Worm (Caenorhabditis elegans) whole organism, young adult: ENCODE measurements around the gene phat-7.

ENCODE experiments used
- B0035.1 ChIP-seq: sonication (generic microtip); optimal IDR thresholded peaks from 2 replicates; lab custom pipeline; 2016; ENCODE audit warnings: missing genetic modification characterization, mild to moderate bottlenecking, missing compliant biosample characterization, missing genotype, missing genetic modification reagents
- C06A6.2 ChIP-seq: fragments of 200-800 bp; sonication (Bioruptor generic); conservative IDR thresholded peaks from 2 replicates; pipeline ENCODE4 v1.3.6; 2022; ENCODE audit warnings: missing genetic modification characterization, missing compliant biosample characterization
- C17E4.6 ChIP-seq: fragments of 200-800 bp; sonication (Bioruptor generic); IDR thresholded peaks from 2 replicates; pipeline ENCODE4 v1.3.6; 2022; ENCODE audit warnings: missing genetic modification reagents, missing genetic modification characterization, missing compliant biosample characterization
- D2030.7 ChIP-seq: fragments of 200-800 bp; sonication (Bioruptor generic); IDR thresholded peaks from 2 replicates; pipeline ENCODE4 v1.3.6; 2022; ENCODE audit warnings: missing genetic modification reagents, missing genetic modification characterization, missing compliant biosample characterization
- F23B12.7 ChIP-seq: sonication (generic microtip); optimal IDR thresholded peaks from 2 replicates; lab custom pipeline; 2017; ENCODE audit warnings: missing genetic modification characterization, mild to moderate bottlenecking, missing compliant biosample characterization, antibody characterized with exemption, moderate library complexity; ENCODE audit not compliant: insufficient read depth
- F33H1.4 ChIP-seq: fragments of 200-800 bp; sonication (Bioruptor generic); IDR thresholded peaks from 2 replicates; pipeline ENCODE4 v1.3.6; 2022; ENCODE audit warnings: missing genetic modification reagents, missing genetic modification characterization, missing compliant biosample characterization
- F52B5.7 ChIP-seq: sonication (generic microtip); optimal IDR thresholded peaks from 2 replicates; lab custom pipeline; 2016; ENCODE audit warnings: mild to moderate bottlenecking, missing genetic modification characterization, missing compliant biosample characterization
- F57C9.4 ChIP-seq: sonication (generic microtip); optimal IDR thresholded peaks from 2 replicates; lab custom pipeline; 2017; ENCODE audit warnings: mild to moderate bottlenecking, missing genetic modification characterization, missing compliant biosample characterization
- K12H6.12 ChIP-seq: fragments of 200-800 bp; sonication (Bioruptor generic); optimal IDR thresholded peaks from 2 replicates; lab custom pipeline; 2018; ENCODE audit warnings: mild to moderate bottlenecking, missing genetic modification characterization, missing compliant biosample characterization
- T07F8.4 ChIP-seq: sonication (generic microtip); optimal IDR thresholded peaks from 2 replicates; lab custom pipeline; 2016; ENCODE audit warnings: mild to moderate bottlenecking, missing genetic modification characterization, moderate library complexity, missing compliant biosample characterization
- T26A5.8 ChIP-seq: sonication (generic microtip); optimal IDR thresholded peaks from 2 replicates; lab custom pipeline; 2016; ENCODE audit warnings: missing genetic modification characterization, missing compliant biosample characterization
- Y53F4B.3 ChIP-seq: fragments of 200-800 bp; sonication (Bioruptor generic); IDR thresholded peaks from 2 replicates; pipeline ENCODE4 v1.3.6; 2022; ENCODE audit warnings: missing genetic modification reagents, missing genetic modification characterization, missing compliant biosample characterization
- Y56A3A.18 ChIP-seq: fragments of 200-800 bp; sonication (Bioruptor generic); IDR thresholded peaks from 2 replicates; pipeline ENCODE4 v1.3.6; 2022; ENCODE audit warnings: missing genetic modification reagents, missing genetic modification characterization, missing compliant biosample characterization
- Y79H2A.3 ChIP-seq: fragments of 200-800 bp; sonication (Bioruptor generic); conservative IDR thresholded peaks from 2 replicates; pipeline ENCODE4 v1.3.6; 2022; ENCODE audit warnings: missing genetic modification reagents, missing genetic modification characterization, missing compliant biosample characterization
- aptf-2 ChIP-seq: fragments of 200-800 bp; sonication (Bioruptor generic); conservative IDR thresholded peaks from 2 replicates; pipeline ENCODE4 v1.3.6; 2022; ENCODE audit warnings: missing genetic modification reagents, missing genetic modification characterization, missing compliant biosample characterization
- athp-1 ChIP-seq: sonication (generic microtip); optimal IDR thresholded peaks from 2 replicates; lab custom pipeline; 2017; ENCODE audit warnings: mild to moderate bottlenecking, missing genetic modification characterization, missing compliant biosample characterization
- bed-1 ChIP-seq: fragments of 200-800 bp; sonication (Bioruptor generic); IDR thresholded peaks from 2 replicates; pipeline ENCODE4 v1.3.6; 2022; ENCODE audit warnings: missing genetic modification reagents, missing genetic modification characterization, missing compliant biosample characterization
- bed-2 ChIP-seq: fragments of 200-800 bp; sonication (Bioruptor generic); IDR thresholded peaks from 2 replicates; pipeline ENCODE4 v1.3.6; 2022; ENCODE audit warnings: missing genetic modification reagents, missing genetic modification characterization, missing compliant biosample characterization
- die-1 ChIP-seq: sonication (generic microtip); optimal IDR thresholded peaks from 2 replicates; lab custom pipeline; 2016; ENCODE audit warnings: missing genotype, mild to moderate bottlenecking, missing genetic modification characterization, missing compliant biosample characterization
- dox-1 ChIP-seq: fragments of 200-800 bp; sonication (Bioruptor generic); IDR thresholded peaks from 2 replicates; pipeline ENCODE4 v1.3.6; 2022; ENCODE audit warnings: missing genetic modification reagents, missing genetic modification characterization, missing compliant biosample characterization
- egl-18 ChIP-seq: fragments of 200-800 bp; sonication (Bioruptor generic); IDR thresholded peaks from 2 replicates; pipeline ENCODE4 v1.3.6; 2022; ENCODE audit warnings: missing genetic modification reagents, missing genetic modification characterization, missing compliant biosample characterization
- egrh-3 ChIP-seq: fragments of 200-800 bp; sonication (Bioruptor generic); IDR thresholded peaks from 2 replicates; pipeline ENCODE4 v1.3.6; 2022; ENCODE audit warnings: missing genetic modification reagents, missing genetic modification characterization, missing compliant biosample characterization
- ekl-4 ChIP-seq: fragments of 200-800 bp; sonication (Bioruptor generic); IDR thresholded peaks from 2 replicates; pipeline ENCODE4 v1.3.6; 2022; ENCODE audit warnings: missing genetic modification reagents, missing genetic modification characterization, missing compliant biosample characterization
- him-1 ChIP-seq: sonication (generic microtip); optimal IDR thresholded peaks from 2 replicates; lab custom pipeline; 2016; ENCODE audit warnings: missing genotype, missing genetic modification reagents, missing genetic modification characterization, missing compliant biosample characterization
- hrde-1 ChIP-seq: sonication (generic microtip); optimal IDR thresholded peaks from 2 replicates; lab custom pipeline; 2016; ENCODE audit warnings: missing genetic modification characterization, mild to moderate bottlenecking, missing compliant biosample characterization, moderate library complexity, missing genotype, missing genetic modification reagents, borderline replicate concordance
- lag-1 ChIP-seq: fragments of 200-800 bp; sonication (Bioruptor generic); IDR thresholded peaks from 2 replicates; pipeline ENCODE4 v1.3.6; 2022; ENCODE audit warnings: missing genetic modification reagents, missing genetic modification characterization, missing compliant biosample characterization
- let-526 ChIP-seq: fragments of 200-800 bp; sonication (Bioruptor generic); IDR thresholded peaks from 2 replicates; pipeline ENCODE4 v1.3.6; 2022; ENCODE audit warnings: missing genetic modification reagents, missing genetic modification characterization, missing compliant biosample characterization
- let-607 ChIP-seq, 2 experiments: fragments of 200-800 bp in 1 of 2; sonication (Bioruptor generic) in 1 of 2; sonication (generic microtip) in 1 of 2; optimal IDR thresholded peaks; 2 replicates each; lab custom pipeline; 2016 to 2018; ENCODE audit warnings: mild to moderate bottlenecking in 2 of 2, missing compliant biosample characterization in 2 of 2, missing genetic modification characterization in 2 of 2, moderate library complexity in 2 of 2, missing genotype in 1 of 2
- lin-40 ChIP-seq: sonication (generic microtip); optimal IDR thresholded peaks from 2 replicates; lab custom pipeline; 2016; ENCODE audit warnings: missing genetic modification characterization, mild to moderate bottlenecking, missing compliant biosample characterization, missing genotype, missing genetic modification reagents
- lin-54 ChIP-seq: fragments of 200-800 bp; sonication (Bioruptor generic); optimal IDR thresholded peaks from 2 replicates; lab custom pipeline; 2018; ENCODE audit warnings: mild to moderate bottlenecking, missing genetic modification characterization, missing compliant biosample characterization
- lir-1 ChIP-seq: fragments of 200-800 bp; sonication (Bioruptor generic); conservative IDR thresholded peaks from 2 replicates; pipeline ENCODE4 v1.3.6; 2022; ENCODE audit warnings: missing genetic modification reagents, missing genetic modification characterization, missing compliant biosample characterization
- lsl-1 ChIP-seq: fragments of 200-800 bp; sonication (Bioruptor generic); optimal IDR thresholded peaks from 2 replicates; lab custom pipeline; 2018; ENCODE audit warnings: mild to moderate bottlenecking, missing genetic modification characterization, moderate library complexity, missing compliant biosample characterization
- madf-3 ChIP-seq: fragments of 200-800 bp; sonication (Bioruptor generic); IDR thresholded peaks from 2 replicates; pipeline ENCODE4 v1.3.6; 2022; ENCODE audit warnings: missing genetic modification reagents, missing genetic modification characterization, missing compliant biosample characterization
- mcd-1 ChIP-seq: fragments of 200-800 bp; sonication (Bioruptor generic); IDR thresholded peaks from 2 replicates; pipeline ENCODE4 v1.3.6; 2022; ENCODE audit warnings: missing genetic modification reagents, missing genetic modification characterization, missing compliant biosample characterization
- mes-4 ChIP-seq: sonication (generic microtip); optimal IDR thresholded peaks from 2 replicates; lab custom pipeline; 2016; ENCODE audit warnings: missing genotype, missing genetic modification characterization, missing compliant biosample characterization
- nfya-2 ChIP-seq: fragments of 200-800 bp; sonication (Bioruptor generic); IDR thresholded peaks from 2 replicates; pipeline ENCODE4 v1.3.6; 2022; ENCODE audit warnings: missing genetic modification reagents, missing genetic modification characterization, missing compliant biosample characterization
- rec-8 ChIP-seq, 2 experiments: sonication (generic microtip); optimal IDR thresholded peaks; 2 replicates each; lab custom pipeline; 2016; ENCODE audit warnings: mild to moderate bottlenecking in 2 of 2, missing genetic modification characterization in 2 of 2, missing genetic modification reagents in 2 of 2, missing genotype in 2 of 2, missing biosample characterization in 1 of 2, missing compliant biosample characterization in 1 of 2, moderate library complexity in 1 of 2
- rpc-1 ChIP-seq, 2 experiments: fragments of 150-350 bp in 1 of 2; sonication (generic microtip) in 1 of 2; optimal IDR thresholded peaks; 2 replicates each; lab custom pipeline; 2014 to 2018; ENCODE audit warnings: missing biosample characterization in 1 of 2, missing genetic modification characterization in 1 of 2, missing genetic modification reagents in 1 of 2, missing genotype in 1 of 2
- sdz-38 ChIP-seq: sonication (generic microtip); optimal IDR thresholded peaks from 2 replicates; lab custom pipeline; 2016; ENCODE audit warnings: missing genotype, missing genetic modification characterization, missing compliant biosample characterization
- sea-2 ChIP-seq: fragments of 200-800 bp; sonication (Bioruptor generic); IDR thresholded peaks from 2 replicates; pipeline ENCODE4 v1.3.6; 2022; ENCODE audit warnings: missing genetic modification characterization, missing compliant biosample characterization
- snpc-4 ChIP-seq, 5 experiments: fragments of 150-350 bp in 1 of 5; sonication (generic microtip) in 4 of 5; optimal IDR thresholded peaks; 2 replicates each; lab custom pipeline; 2014 to 2018; ENCODE audit warnings: missing genetic modification characterization in 5 of 5, missing biosample characterization in 3 of 5, antibody characterized with exemption in 2 of 5, mild to moderate bottlenecking in 2 of 5, missing compliant biosample characterization in 2 of 5, missing genotype in 2 of 5, moderate library complexity in 2 of 5, missing genetic modification reagents in 1 of 5
- somi-1 ChIP-seq: fragments of 200-800 bp; sonication (Bioruptor generic); optimal IDR thresholded peaks from 2 replicates; lab custom pipeline; 2018; ENCODE audit warnings: mild to moderate bottlenecking, missing genetic modification characterization, missing compliant biosample characterization
- tbx-9 ChIP-seq: sonication (generic microtip); optimal IDR thresholded peaks from 2 replicates; lab custom pipeline; 2016; ENCODE audit warnings: borderline replicate concordance, missing genetic modification characterization, inconsistent platforms, missing compliant biosample characterization
- unc-62 ChIP-seq: fragments of 150-350 bp; optimal IDR thresholded peaks from 2 replicates; lab custom pipeline; 2014; ENCODE audit warnings: missing biosample characterization, missing genetic modification reagents, missing genetic modification characterization
- zfh-2 ChIP-seq: fragments of 200-800 bp; sonication (Bioruptor generic); conservative IDR thresholded peaks from 2 replicates; pipeline ENCODE4 v1.3.6; 2022; ENCODE audit warnings: missing genetic modification reagents, missing genetic modification characterization, missing compliant biosample characterization
- ztf-18 ChIP-seq: sonication (generic microtip); optimal IDR thresholded peaks from 2 replicates; lab custom pipeline; 2016; ENCODE audit warnings: missing genotype, mild to moderate bottlenecking, missing genetic modification characterization, missing compliant biosample characterization
- ztf-22 ChIP-seq: fragments of 200-800 bp; sonication (Bioruptor generic); optimal IDR thresholded peaks from 2 replicates; lab custom pipeline; 2018; ENCODE audit warnings: mild to moderate bottlenecking, missing genetic modification characterization, moderate library complexity, missing compliant biosample characterization
- ztf-25 ChIP-seq: fragments of 200-800 bp; sonication (Bioruptor generic); IDR thresholded peaks from 2 replicates; pipeline ENCODE4 v1.3.6; 2022; ENCODE audit warnings: missing genetic modification reagents, missing genetic modification characterization, missing compliant biosample characterization

The phat-7 gene

DNA sequence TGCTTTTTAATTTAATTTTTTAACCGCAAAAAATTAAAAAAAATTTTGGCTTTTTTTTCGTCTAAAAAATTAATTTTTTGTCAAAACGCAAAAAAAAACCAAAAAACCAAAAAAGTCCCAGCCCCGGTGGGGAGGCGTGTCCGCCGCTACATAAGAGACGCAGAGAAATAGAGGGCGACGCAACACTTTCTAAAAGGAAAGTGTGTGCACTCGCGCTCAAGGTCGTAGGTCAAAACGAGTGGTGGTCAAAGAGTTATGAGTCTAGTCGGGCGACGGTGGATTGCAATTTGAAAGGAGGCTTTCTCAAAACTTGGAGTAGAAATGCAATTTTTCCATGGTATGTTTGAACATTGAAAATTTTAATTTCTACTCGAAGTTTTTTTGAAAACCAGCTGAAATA, 41.6 kb upstream of the phat-7 start (continued):
- no peak for TF ChIP-seq zfh-2
- no peak for TF ChIP-seq egl-18 (GFP tag; lab: Robert Waterston, UW)
- no peak for TF ChIP-seq lir-1 (GFP tag; lab: Robert Waterston, UW)
- TF ChIP-seq T07F8.4 (tag; lab: Kevin White, UChicago) = no peak
- no peak for TF ChIP-seq F52B5.7 (tag; lab: Kevin White, UChicago)
- TF ChIP-seq C17E4.6 (GFP tag; lab: Robert Waterston, UW) = no peak
- no peak for TF ChIP-seq rpc-1 (optimal IDR thresholded peaks at IDR 0.05; lab: Kevin White, UChicago)
- TF ChIP-seq rpc-1 (tag; optimal IDR thresholded peaks at IDR 0.05; lab: Kevin White, UChicago) = no peak
- peak; percentile 30; the same call in 1 of the 2 replicates for TF ChIP-seq F33H1.4 (GFP tag; lab: Robert Waterston, UW)
- 0 out of 2 replicates have a peak, but pooled peaks have one; percentile 35 for TF ChIP-seq aptf-2
- no peak for TF ChIP-seq B0035.1 (tag; lab: Kevin White, UChicago)
- TF ChIP-seq dox-1 (GFP tag; lab: Robert Waterston, UW) = no peak
- TF ChIP-seq ekl-4 = no peak
- TF ChIP-seq egrh-3 (GFP tag; lab: Robert Waterston, UW) = no peak
- no peak for TF ChIP-seq Y53F4B.3
- no peak for TF ChIP-seq sdz-38 (tag; lab: Kevin White, UChicago)
- TF ChIP-seq tbx-9 (tag; lab: Kevin White, UChicago) = no peak
- no peak for TF ChIP-seq somi-1 (GFP tag; lab: Kevin White, UChicago)
- TF ChIP-seq T26A5.8 (tag; lab: Kevin White, UChicago) = no peak
- TF ChIP-seq die-1 (tag; lab: Kevin White, UChicago) = no peak
- TF ChIP-seq snpc-4 (GFP tag; optimal IDR thresholded peaks at IDR 0.05; lab: Kevin White, UChicago) = no peak
- no peak for TF ChIP-seq snpc-4 (tag; optimal IDR thresholded peaks at IDR 0.05; lab: Kevin White, UChicago)
- TF ChIP-seq Y56A3A.18 (GFP tag; lab: Robert Waterston, UW) = no peak
- no peak for TF ChIP-seq rec-8 (tag; optimal IDR thresholded peaks at IDR 0.05; lab: Kevin White, UChicago)
- TF ChIP-seq bed-2 (GFP tag; lab: Robert Waterston, UW) = no peak
- no peak for TF ChIP-seq C06A6.2 (GFP tag; lab: Robert Waterston, UW)
- TF ChIP-seq Y79H2A.3 = no peak
- TF ChIP-seq mcd-1 = no peak
- TF ChIP-seq lin-54 (GFP tag; lab: Kevin White, UChicago) = no peak
- TF ChIP-seq F57C9.4 (tag; lab: Kevin White, UChicago) = no peak
- TF ChIP-seq K12H6.12 (tag; lab: Kevin White, UChicago) = no peak
- TF ChIP-seq lin-40 (tag; lab: Kevin White, UChicago) = no peak
- TF ChIP-seq ztf-25 (GFP tag; lab: Robert Waterston, UW) = no peak
- TF ChIP-seq him-1 (tag; lab: Kevin White, UChicago) = no peak
- no peak for TF ChIP-seq ztf-22 (GFP tag; lab: Kevin White, UChicago)
- TF ChIP-seq lag-1 (GFP tag; lab: Robert Waterston, UW) = no peak
- no peak for TF ChIP-seq let-526 (GFP tag; lab: Robert Waterston, UW)
- TF ChIP-seq bed-1 = no peak
- TF ChIP-seq mes-4 (tag; lab: Kevin White, UChicago) = no peak
- no peak for TF ChIP-seq let-607 (tag; optimal IDR thresholded peaks at IDR 0.05; lab: Kevin White, UChicago)
- TF ChIP-seq D2030.7 = peak; percentile 46; the same call in 1 of the 2 replicates
- no peak for TF ChIP-seq madf-3
- TF ChIP-seq ztf-18 (tag; lab: Kevin White, UChicago) = no peak
- no peak for TF ChIP-seq athp-1 (tag; lab: Kevin White, UChicago)
- TF ChIP-seq unc-62 (GFP tag; lab: Kevin White, UChicago) = no peak
- TF ChIP-seq F23B12.7 (tag; lab: Kevin White, UChicago) = no peak
- TF ChIP-seq lsl-1 (GFP tag; lab: Kevin White, UChicago) = no peak
- no peak for TF ChIP-seq nfya-2
- TF ChIP-seq hrde-1 = no peak
- no peak for TF ChIP-seq sea-2
